Worm (Caenorhabditis elegans) whole organism, L2 larva: ENCODE measurements around the gene F28G4.3.

Experiments
- Y55F3AM.14 ChIP-seq: fragments of 200-800 bp; sonication (Bioruptor generic); optimal IDR thresholded peaks from 2 replicates; lab custom pipeline; 2018; ENCODE audit warnings: mild to moderate bottlenecking, missing genetic modification characterization, missing compliant biosample characterization
- ZK546.5 ChIP-seq: sonication (generic microtip); optimal IDR thresholded peaks from 2 replicates; lab custom pipeline; 2017; ENCODE audit warnings: missing biosample characterization, missing genetic modification characterization
- aly-2 ChIP-seq: fragments of 150-350 bp; optimal IDR thresholded peaks from 2 replicates; lab custom pipeline; 2014; ENCODE audit warnings: missing biosample characterization, missing genetic modification characterization
- ama-1 ChIP-seq: fragments of 150-350 bp; optimal IDR thresholded peaks from 2 replicates; lab custom pipeline; 2018; ENCODE audit warnings: inconsistent platforms
- blmp-1 ChIP-seq: sonication (generic microtip); optimal IDR thresholded peaks from 2 replicates; lab custom pipeline; 2017; ENCODE audit warnings: missing genetic modification characterization, mild to moderate bottlenecking, missing compliant biosample characterization, antibody characterized with exemption, moderate library complexity; ENCODE audit not compliant: insufficient read depth
- ceh-16 ChIP-seq: fragments of 150-350 bp; optimal IDR thresholded peaks from 2 replicates; lab custom pipeline; 2014; ENCODE audit warnings: missing biosample characterization, missing genetic modification characterization
- ceh-82 ChIP-seq: fragments of 150-350 bp; optimal IDR thresholded peaks from 2 replicates; lab custom pipeline; 2014; ENCODE audit warnings: missing biosample characterization, missing genetic modification characterization
- crh-2 ChIP-seq: sonication (generic microtip); optimal IDR thresholded peaks from 2 replicates; lab custom pipeline; 2017; ENCODE audit warnings: missing biosample characterization, missing genetic modification characterization
- dmd-4 ChIP-seq: sonication (generic microtip); optimal IDR thresholded peaks from 2 replicates; lab custom pipeline; 2017; ENCODE audit warnings: missing biosample characterization, missing genetic modification characterization
- egl-27 ChIP-seq: sonication (generic microtip); optimal IDR thresholded peaks from 3 replicates; lab custom pipeline; 2017; ENCODE audit warnings: missing biosample characterization, missing genetic modification reagents, missing genetic modification characterization
- elt-1 ChIP-seq: fragments of 150-350 bp; optimal IDR thresholded peaks from 2 replicates; lab custom pipeline; 2014; ENCODE audit warnings: missing biosample characterization, missing genetic modification characterization
- elt-3 ChIP-seq: sonication (generic microtip); optimal IDR thresholded peaks from 2 replicates; lab custom pipeline; 2017; ENCODE audit warnings: missing biosample characterization, missing genetic modification characterization
- fos-1 ChIP-seq: fragments of 150-350 bp; optimal IDR thresholded peaks from 2 replicates; lab custom pipeline; 2014; ENCODE audit warnings: missing biosample characterization, missing genetic modification characterization
- gmeb-1 ChIP-seq: fragments of 150-350 bp; optimal IDR thresholded peaks from 2 replicates; lab custom pipeline; 2014; ENCODE audit warnings: missing biosample characterization, missing genetic modification characterization
- lin-11 ChIP-seq: fragments of 150-350 bp; sonication (generic microtip); optimal IDR thresholded peaks from 2 replicates; lab custom pipeline; 2014; ENCODE audit warnings: missing biosample characterization, missing genetic modification characterization, inconsistent platforms, mixed read lengths
- lin-13 ChIP-seq: fragments of 150-350 bp; optimal IDR thresholded peaks from 2 replicates; lab custom pipeline; 2014; ENCODE audit warnings: missing biosample characterization, missing genetic modification reagents, missing genetic modification characterization
- lin-39 ChIP-seq: fragments of 150-350 bp; optimal IDR thresholded peaks from 2 replicates; lab custom pipeline; 2014; ENCODE audit warnings: missing biosample characterization, missing genetic modification reagents, missing genetic modification characterization
- lsy-2 ChIP-seq, 2 experiments: fragments of 150-350 bp in 1 of 2; sonication (generic microtip) in 1 of 2; optimal IDR thresholded peaks; 2 replicates each; lab custom pipeline; 2014 to 2017; ENCODE audit warnings: missing biosample characterization in 2 of 2, missing genetic modification characterization in 2 of 2
- mab-5 ChIP-seq: fragments of 150-350 bp; optimal IDR thresholded peaks from 2 replicates; lab custom pipeline; 2014; ENCODE audit warnings: missing biosample characterization, missing genetic modification characterization
- mbf-1 ChIP-seq: sonication (generic microtip); optimal IDR thresholded peaks from 2 replicates; lab custom pipeline; 2017; ENCODE audit warnings: missing biosample characterization, missing genetic modification characterization
- mdl-1 ChIP-seq, 2 experiments: fragments of 150-350 bp in 1 of 2; sonication (generic microtip) in 1 of 2; optimal IDR thresholded peaks; 2 replicates each; lab custom pipeline; 2017; ENCODE audit warnings: missing biosample characterization in 2 of 2, missing genetic modification characterization in 2 of 2
- nhr-11 ChIP-seq: fragments of 150-350 bp; optimal IDR thresholded peaks from 2 replicates; lab custom pipeline; 2014; ENCODE audit warnings: missing biosample characterization, missing genetic modification characterization
- nhr-12 ChIP-seq: fragments of 150-350 bp; optimal IDR thresholded peaks from 2 replicates; lab custom pipeline; 2014; ENCODE audit warnings: missing biosample characterization, missing genetic modification characterization
- nhr-237 ChIP-seq: fragments of 150-350 bp; optimal IDR thresholded peaks from 2 replicates; lab custom pipeline; 2014; ENCODE audit warnings: missing biosample characterization, missing genetic modification characterization
- nhr-25 ChIP-seq: fragments of 150-350 bp; sonication (generic microtip); optimal IDR thresholded peaks from 3 replicates; lab custom pipeline; 2014; ENCODE audit warnings: missing biosample characterization, missing genetic modification characterization
- nhr-6 ChIP-seq: fragments of 150-350 bp; optimal IDR thresholded peaks from 2 replicates; lab custom pipeline; 2014; ENCODE audit warnings: missing biosample characterization, missing genetic modification characterization
- nhr-77 ChIP-seq: fragments of 150-350 bp; optimal IDR thresholded peaks from 2 replicates; lab custom pipeline; 2014; ENCODE audit warnings: missing biosample characterization, missing genetic modification characterization
- peb-1 ChIP-seq: fragments of 150-350 bp; optimal IDR thresholded peaks from 2 replicates; lab custom pipeline; 2014; ENCODE audit warnings: missing biosample characterization, missing genetic modification characterization
- sem-4 ChIP-seq: fragments of 150-350 bp; optimal IDR thresholded peaks from 2 replicates; lab custom pipeline; 2014; ENCODE audit warnings: missing biosample characterization, missing genetic modification reagents, missing genetic modification characterization
- sma-3 ChIP-seq: sonication (generic microtip); optimal IDR thresholded peaks from 2 replicates; lab custom pipeline; 2016; ENCODE audit warnings: missing genetic modification reagents, missing genetic modification characterization, missing compliant biosample characterization
- sma-9 ChIP-seq, 2 experiments: fragments of 150-350 bp in 1 of 2; sonication (generic microtip) in 1 of 2; optimal IDR thresholded peaks; 2 replicates each; lab custom pipeline; 2014 to 2016; ENCODE audit warnings: missing genetic modification characterization in 2 of 2, mild to moderate bottlenecking in 1 of 2, missing biosample characterization in 1 of 2, missing compliant biosample characterization in 1 of 2, missing genetic modification reagents in 1 of 2, moderate library complexity in 1 of 2
- zag-1 ChIP-seq: fragments of 150-350 bp; optimal IDR thresholded peaks from 2 replicates; lab custom pipeline; 2014; ENCODE audit warnings: missing biosample characterization, missing genetic modification characterization
- ztf-1 ChIP-seq: fragments of 200-800 bp; sonication (Bioruptor generic); conservative IDR thresholded peaks from 2 replicates; pipeline ENCODE4 v1.3.6; 2022; ENCODE audit warnings: missing genetic modification characterization, missing compliant biosample characterization
- ztf-11 ChIP-seq: sonication (generic microtip); optimal IDR thresholded peaks from 2 replicates; lab custom pipeline; 2017; ENCODE audit warnings: missing biosample characterization, missing genetic modification characterization
- ztf-4 ChIP-seq: fragments of 150-350 bp; optimal IDR thresholded peaks from 2 replicates; lab custom pipeline; 2014; ENCODE audit warnings: missing biosample characterization, missing genetic modification characterization

F28G4.3 gene

DNA sequence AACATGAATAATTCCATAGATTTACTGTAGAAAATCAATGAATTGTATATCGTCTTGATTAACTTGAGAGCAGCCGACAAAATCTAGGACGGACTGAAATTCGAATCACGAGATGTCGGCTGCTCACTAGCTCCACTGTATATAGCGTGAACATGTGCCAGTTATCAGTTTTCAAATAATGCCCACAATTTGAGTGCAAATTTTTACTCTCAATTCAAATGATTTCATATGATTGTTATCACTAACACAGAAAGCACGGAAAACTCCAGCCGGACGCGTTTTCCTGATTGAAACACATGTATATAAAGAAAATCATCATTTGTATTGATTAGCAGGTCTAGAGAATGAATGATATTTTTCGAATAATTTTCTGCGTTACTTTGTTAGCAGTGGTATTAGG lies 4.9 kb upstream of the F28G4.3 start, which contains the start of gene oac-5:
oac-5 (plus strand) TSS at position 301 of the 400 bp plus-strand sequence.
- no peak for TF ChIP-seq nhr-25
- no peak for TF ChIP-seq Y55F3AM.14 (GFP tag; lab: Kevin White, UChicago)
- TF ChIP-seq elt-3 (tag; lab: Kevin White, UChicago): no peak
- no peak for TF ChIP-seq lin-11
- no peak for TF ChIP-seq aly-2 (tag; lab: Kevin White, UChicago)
- no peak for TF ChIP-seq nhr-77 (tag; lab: Kevin White, UChicago)
- no peak for TF ChIP-seq fos-1
- no peak for TF ChIP-seq nhr-237
- TF ChIP-seq mdl-1 (tag; optimal IDR thresholded peaks at IDR 0.05; lab: Kevin White, UChicago): no peak
- TF ChIP-seq peb-1 (tag; lab: Kevin White, UChicago): no peak
- no peak for TF ChIP-seq ama-1
- no peak for TF ChIP-seq mab-5 (tag; lab: Kevin White, UChicago)
- TF ChIP-seq elt-1: no peak
- no peak for TF ChIP-seq nhr-12
- TF ChIP-seq nhr-6 (tag; lab: Kevin White, UChicago): no peak
- TF ChIP-seq ceh-82 (tag; lab: Kevin White, UChicago): no peak
- no peak for TF ChIP-seq mbf-1 (tag; lab: Kevin White, UChicago)
- TF ChIP-seq blmp-1 (tag; lab: Kevin White, UChicago): no peak
- TF ChIP-seq, all 48 proteins: peak for 0

DNA sequence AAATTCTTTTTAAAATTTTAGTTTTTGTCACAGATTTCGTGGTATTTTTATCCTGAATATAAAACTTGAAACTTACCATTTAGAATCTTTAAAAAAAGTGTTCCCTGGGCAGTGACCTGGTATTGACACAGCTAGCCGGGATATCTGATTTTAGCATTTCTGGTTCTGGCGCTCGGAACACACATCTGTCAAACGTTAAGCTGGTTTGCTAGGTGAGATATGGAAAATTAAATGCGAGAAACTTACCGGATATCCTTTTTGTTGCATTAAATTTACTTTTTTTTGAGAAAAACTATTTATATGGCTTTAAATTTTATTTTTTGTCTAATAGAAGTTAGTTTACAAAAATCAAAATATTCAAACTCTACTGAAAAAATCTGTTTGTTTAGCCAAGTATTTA lies 1.7 kb downstream of the F28G4.3 start, which contains the start of gene F28G4.4:
F28G4.4 (minus strand) TSS at position 101 of the 400 bp plus-strand sequence.
- no peak for TF ChIP-seq gmeb-1 (tag; lab: Kevin White, UChicago)
- no peak for TF ChIP-seq ztf-1 (GFP tag; lab: Robert Waterston, UW)
- TF ChIP-seq nhr-11: no peak
- no peak for TF ChIP-seq nhr-237
- TF ChIP-seq lin-13 (GFP tag; lab: Kevin White, UChicago): no peak
- TF ChIP-seq lsy-2 (tag; optimal IDR thresholded peaks at IDR 0.05; lab: Kevin White, UChicago): no peak
- TF ChIP-seq fos-1: no peak
- TF ChIP-seq ama-1: no peak
- TF ChIP-seq blmp-1 (tag; lab: Kevin White, UChicago): no peak
- no peak for TF ChIP-seq elt-1
- no peak for TF ChIP-seq sma-9 (GFP tag; optimal IDR thresholded peaks at IDR 0.05; lab: Kevin White, UChicago)
- no peak for TF ChIP-seq sma-9 (tag; optimal IDR thresholded peaks at IDR 0.05; lab: Kevin White, UChicago)
- TF ChIP-seq lin-11: no peak
- no peak for TF ChIP-seq nhr-6 (tag; lab: Kevin White, UChicago)
- no peak for TF ChIP-seq crh-2 (tag; lab: Kevin White, UChicago)
- TF ChIP-seq nhr-12: no peak

- no peak for TF ChIP-seq peb-1 (tag; lab: Kevin White, UChicago)
- TF ChIP-seq ceh-16 (tag; lab: Kevin White, UChicago): no peak
- no peak for TF ChIP-seq sma-3 (GFP tag; lab: Kevin White, UChicago)
- no peak for TF ChIP-seq lin-39 (tag; lab: Kevin White, UChicago)
- TF ChIP-seq ztf-4 (tag; lab: Kevin White, UChicago): no peak
- peak; percentile 40 for TF ChIP-seq blmp-1 (tag; lab: Kevin White, UChicago)
Measured at ce11 chrV:16282147-16282546, 5.4 kb downstream of the F28G4.3 start, which contains the start of gene F28G4.2. TSS of gene F28G4.2 (minus strand) at chrV:16282321.

ce11 chrV:16277918-16278317 lies 9.6 kb downstream of the F28G4.3 start, which contains the start of gene cyp-37B1:
TSS of gene cyp-37B1 (plus strand) at chrV:16278116.
- TF ChIP-seq gmeb-1 (tag; lab: Kevin White, UChicago): peak; percentile 45
- no peak for TF ChIP-seq lsy-2 (tag; optimal IDR thresholded peaks at IDR 0.05; lab: Kevin White, UChicago)
- TF ChIP-seq sma-9 (GFP tag; optimal IDR thresholded peaks at IDR 0.05; lab: Kevin White, UChicago): peak; percentile 76
- TF ChIP-seq sma-9 (tag; optimal IDR thresholded peaks at IDR 0.05; lab: Kevin White, UChicago): no peak
- peak; percentile 64 for TF ChIP-seq fos-1
- TF ChIP-seq crh-2 (tag; lab: Kevin White, UChicago): peak; percentile 10
- no peak for TF ChIP-seq elt-1
- no peak for TF ChIP-seq ztf-4 (tag; lab: Kevin White, UChicago)
- no peak for TF ChIP-seq dmd-4 (tag; lab: Kevin White, UChicago)

DNA sequence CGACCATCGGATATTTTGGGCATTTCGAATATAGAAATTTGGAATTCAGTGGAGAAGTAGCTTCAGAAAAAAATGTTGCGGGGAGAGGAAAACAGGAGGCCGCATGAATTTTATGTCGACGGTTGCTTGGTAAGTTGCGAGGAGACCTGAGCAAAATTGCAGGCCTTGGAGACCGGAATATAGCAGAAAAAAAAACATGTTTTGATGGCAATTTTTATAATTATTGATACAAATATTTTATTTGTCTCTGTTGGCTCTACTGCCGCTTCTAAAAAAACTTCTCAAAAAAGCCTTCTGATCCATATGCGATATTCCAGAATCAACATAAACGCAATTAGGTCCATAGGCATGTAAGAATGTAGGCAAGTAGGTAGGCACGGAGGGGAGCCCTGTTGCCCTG lies 12.2 kb downstream of the F28G4.3 start, which contains the start of gene pacl-1:
pacl-1 (minus strand) TSS at position 101 of the 400 bp plus-strand sequence.
- no peak for TF ChIP-seq ztf-4 (tag; lab: Kevin White, UChicago)
- TF ChIP-seq nhr-11: no peak
- no peak for TF ChIP-seq lin-13 (GFP tag; lab: Kevin White, UChicago)
- TF ChIP-seq ama-1: no peak
- TF ChIP-seq zag-1 (tag; lab: Kevin White, UChicago): no peak
- TF ChIP-seq ceh-82 (tag; lab: Kevin White, UChicago): no peak
- TF ChIP-seq Y55F3AM.14 (GFP tag; lab: Kevin White, UChicago): no peak
- TF ChIP-seq fos-1: no peak
- no peak for TF ChIP-seq nhr-25
- no peak for TF ChIP-seq ZK546.5 (tag; lab: Kevin White, UChicago)
- no peak for TF ChIP-seq mab-5 (tag; lab: Kevin White, UChicago)
- no peak for TF ChIP-seq egl-27 (tag; lab: Kevin White, UChicago)
- TF ChIP-seq mdl-1 (tag; optimal IDR thresholded peaks at IDR 0.05; lab: Kevin White, UChicago): no peak
- TF ChIP-seq sem-4: no peak
- no peak for TF ChIP-seq lin-11
- TF ChIP-seq nhr-12: no peak
- no peak for TF ChIP-seq peb-1 (tag; lab: Kevin White, UChicago)
- TF ChIP-seq ztf-11 (tag; lab: Kevin White, UChicago): no peak
- TF ChIP-seq, all 48 proteins: peak for 0
